Fruit fly (Drosophila melanogaster) whole organism, embryonic: ENCODE data around the gene Lasp.

ENCODE experiments used
- Blimp-1 ChIP-seq: fragments of 200-800 bp; sonication (Bioruptor generic); optimal IDR thresholded peaks from 3 replicates; lab custom pipeline; 2018; ENCODE audit warnings: missing biosample characterization, missing genetic modification characterization, mild to moderate bottlenecking, moderate library complexity, missing genetic modification reagents
- Bteb2 ChIP-seq: fragments of 200-800 bp; sonication (Bioruptor generic); optimal IDR thresholded peaks from 2 replicates; lab custom pipeline; 2016; ENCODE audit warnings: missing biosample characterization, missing genetic modification characterization
- C15 ChIP-seq: fragments of 200-800 bp; sonication (Bioruptor generic); IDR thresholded peaks from 3 replicates; pipeline ENCODE4 v1.3.6; 2022; ENCODE audit warnings: missing biosample characterization, missing genetic modification characterization
- CG10209 ChIP-seq: fragments of 200-800 bp; sonication (Bioruptor generic); optimal IDR thresholded peaks from 3 replicates; lab custom pipeline; 2017; ENCODE audit warnings: missing biosample characterization, mild to moderate bottlenecking, missing genetic modification characterization, missing genetic modification reagents
- CG15696 ChIP-seq: fragments of 200-800 bp; sonication (Bioruptor generic); optimal IDR thresholded peaks from 2 replicates; lab custom pipeline; 2019; ENCODE audit warnings: missing biosample characterization, mild to moderate bottlenecking, missing genetic modification characterization, moderate library complexity
- CG16813 ChIP-seq: fragments of 200-800 bp; sonication (Bioruptor generic); IDR thresholded peaks from 3 replicates; pipeline ENCODE4 v1.3.6; 2022; ENCODE audit warnings: missing biosample characterization, missing genetic modification characterization; ENCODE audit not compliant: partially characterized antibody
- CG17359 ChIP-seq: fragments of 200-800 bp; sonication (Bioruptor generic); optimal IDR thresholded peaks from 3 replicates; lab custom pipeline; 2018; ENCODE audit warnings: missing biosample characterization, mild to moderate bottlenecking, missing genetic modification characterization, moderate library complexity
- CG18262 ChIP-seq: fragments of 200-800 bp; optimal IDR thresholded peaks from 3 replicates; lab custom pipeline; 2019; ENCODE audit warnings: missing biosample characterization, mild to moderate bottlenecking, missing genetic modification characterization, moderate library complexity
- CG32767 ChIP-seq: fragments of 200-800 bp; sonication (Bioruptor generic); IDR thresholded peaks from 2 replicates; pipeline ENCODE4 v1.3.6; 2022; ENCODE audit warnings: missing biosample characterization, missing genetic modification characterization
- CG33213 ChIP-seq: fragments of 200-800 bp; sonication (Bioruptor generic); optimal IDR thresholded peaks from 3 replicates; lab custom pipeline; 2016; ENCODE audit warnings: missing biosample characterization, missing genetic modification characterization
- CG5245 ChIP-seq: fragments of 200-800 bp; sonication (Bioruptor generic); optimal IDR thresholded peaks from 3 replicates; lab custom pipeline; 2016; ENCODE audit warnings: missing biosample characterization, missing genetic modification characterization
- CG6272 ChIP-seq: fragments of 200-800 bp; sonication (Bioruptor generic); IDR thresholded peaks from 2 replicates; pipeline ENCODE4 v1.3.6; 2022; ENCODE audit warnings: missing biosample characterization, missing genetic modification characterization
- CTCF ChIP-seq: fragments of 200-800 bp; sonication (Bioruptor generic); optimal IDR thresholded peaks from 2 replicates; lab custom pipeline; 2017; ENCODE audit warnings: missing biosample characterization, mild to moderate bottlenecking, missing genetic modification characterization, moderate library complexity
- D ChIP-seq, 2 experiments: fragments of 200-800 bp in 1 of 2; fragments of >200 bp in 1 of 2; sonication (Bioruptor generic) in 1 of 2; optimal IDR thresholded peaks; 2 replicates in 1 of 2; 3 replicates in 1 of 2; lab custom pipeline; 2017; ENCODE audit warnings: mild to moderate bottlenecking in 1 of 2, missing biosample characterization in 1 of 2, missing genetic modification characterization in 1 of 2, missing genetic modification reagents in 1 of 2
- Dad ChIP-seq: fragments of 200-800 bp; sonication (Bioruptor generic); optimal IDR thresholded peaks from 3 replicates; lab custom pipeline; 2016; ENCODE audit warnings: missing biosample characterization, missing genetic modification characterization
- Ets97D ChIP-seq: fragments of 200-800 bp; sonication (Bioruptor generic); optimal IDR thresholded peaks from 3 replicates; lab custom pipeline; 2016; ENCODE audit warnings: missing biosample characterization, missing genetic modification characterization
- Hey ChIP-seq: fragments of 200-800 bp; sonication (Bioruptor generic); optimal IDR thresholded peaks from 3 replicates; lab custom pipeline; 2018; ENCODE audit warnings: missing biosample characterization, mild to moderate bottlenecking, missing genetic modification characterization
- Hmr ChIP-seq: fragments of 200-800 bp; sonication (Bioruptor generic); optimal IDR thresholded peaks from 3 replicates; lab custom pipeline; 2017; ENCODE audit warnings: mild to moderate bottlenecking, missing biosample characterization, missing genetic modification reagents, missing genetic modification characterization
- Max ChIP-seq: fragments of 200-800 bp; sonication (Bioruptor generic); optimal IDR thresholded peaks from 2 replicates; lab custom pipeline; 2016; ENCODE audit warnings: missing biosample characterization, mild to moderate bottlenecking, missing genetic modification characterization
- Optix ChIP-seq: fragments of 200-800 bp; sonication (Bioruptor generic); IDR thresholded peaks from 3 replicates; pipeline ENCODE4 v1.3.6; 2022; ENCODE audit warnings: missing biosample characterization, missing genetic modification characterization
- Ravus ChIP-seq: fragments of 200-800 bp; sonication (Bioruptor generic); IDR thresholded peaks from 2 replicates; pipeline ENCODE4 v1.3.6; 2022; ENCODE audit warnings: missing biosample characterization, missing genetic modification characterization
- Sox102F ChIP-seq: fragments of 200-800 bp; sonication (Bioruptor generic); optimal IDR thresholded peaks from 2 replicates; lab custom pipeline; 2018; ENCODE audit warnings: missing biosample characterization, mild to moderate bottlenecking, missing genetic modification characterization, moderate library complexity
- abd-A ChIP-seq: fragments of 200-800 bp; sonication (Bioruptor generic); optimal IDR thresholded peaks from 3 replicates; lab custom pipeline; 2019; ENCODE audit warnings: missing biosample characterization, mild to moderate bottlenecking, missing genetic modification characterization, moderate library complexity
- bigmax ChIP-seq: fragments of 200-800 bp; sonication (Bioruptor generic); optimal IDR thresholded peaks from 2 replicates; lab custom pipeline; 2018; ENCODE audit warnings: missing biosample characterization, mild to moderate bottlenecking, missing genetic modification characterization
- ci ChIP-seq: fragments of 200-800 bp; sonication (Bioruptor generic); IDR thresholded peaks from 3 replicates; pipeline ENCODE4 v1.3.6; 2022; ENCODE audit warnings: missing biosample characterization, missing genetic modification characterization
- crol ChIP-seq: fragments of 200-800 bp; sonication (Bioruptor generic); IDR thresholded peaks from 2 replicates; pipeline ENCODE4 v1.3.6; 2022; ENCODE audit warnings: missing biosample characterization, missing genetic modification characterization
- eve ChIP-seq, 2 experiments: fragments of >200 bp; optimal IDR thresholded peaks; 2 replicates each; lab custom pipeline; 2017; ENCODE audit warnings: missing biosample characterization in 2 of 2, missing genetic modification characterization in 2 of 2
- inv ChIP-seq: fragments of 200-800 bp; sonication (Bioruptor generic); IDR thresholded peaks from 2 replicates; pipeline ENCODE4 v1.3.6; 2022; ENCODE audit warnings: missing biosample characterization, missing genetic modification characterization; ENCODE audit not compliant: partially characterized antibody
- jigr1 ChIP-seq: fragments of 200-800 bp; sonication (Bioruptor generic); IDR thresholded peaks from 3 replicates; pipeline ENCODE4 v1.3.6; 2022; ENCODE audit warnings: missing biosample characterization, missing genetic modification characterization
- kni ChIP-seq: fragments of 200-800 bp; sonication (Bioruptor generic); optimal IDR thresholded peaks from 3 replicates; lab custom pipeline; 2017; ENCODE audit warnings: mild to moderate bottlenecking, missing biosample characterization, missing genetic modification reagents, missing genetic modification characterization
- lov ChIP-seq, 2 experiments: fragments of 200-800 bp in 1 of 2; fragments of >200 bp in 1 of 2; sonication (Bioruptor generic) in 1 of 2; IDR thresholded peaks in 1 of 2; optimal IDR thresholded peaks in 1 of 2; 2 replicates in 1 of 2; 3 replicates in 1 of 2; pipeline versions ENCODE4 v1.3.6 to Lab custom; 2017 to 2022; ENCODE audit warnings: missing biosample characterization in 1 of 2, missing genetic modification characterization in 1 of 2
- mld ChIP-seq: fragments of 200-800 bp; sonication (Bioruptor generic); IDR thresholded peaks from 3 replicates; pipeline ENCODE4 v1.3.6; 2022; ENCODE audit warnings: missing biosample characterization, missing genetic modification characterization; ENCODE audit not compliant: partially characterized antibody
- oc ChIP-seq: fragments of 200-800 bp; sonication (Bioruptor generic); optimal IDR thresholded peaks from 2 replicates; lab custom pipeline; 2018; ENCODE audit warnings: missing biosample characterization, mild to moderate bottlenecking, missing genetic modification characterization, moderate library complexity
- prd ChIP-seq, 3 experiments: fragments of >200 bp in 2 of 3; fragments of 200-800 bp in 1 of 3; sonication (Bioruptor generic) in 1 of 3; optimal IDR thresholded peaks in 2 of 3; IDR thresholded peaks in 1 of 3; 2 replicates in 2 of 3; 3 replicates in 1 of 3; pipeline versions ENCODE4 v1.3.6 to Lab custom; 2017 to 2022; ENCODE audit warnings: missing biosample characterization in 1 of 3, missing genetic modification characterization in 1 of 3
- pros ChIP-seq: fragments of 200-800 bp; sonication (Bioruptor generic); optimal IDR thresholded peaks from 3 replicates; lab custom pipeline; 2019; ENCODE audit warnings: missing biosample characterization, mild to moderate bottlenecking, missing genetic modification characterization, moderate library complexity
- pum ChIP-seq: fragments of 200-800 bp; sonication (Bioruptor generic); optimal IDR thresholded peaks from 2 replicates; lab custom pipeline; 2016; ENCODE audit warnings: missing biosample characterization, missing genetic modification characterization
- rib ChIP-seq: fragments of 200-800 bp; sonication (Bioruptor generic); IDR thresholded peaks from 2 replicates; pipeline ENCODE4 v1.3.6; 2022; ENCODE audit warnings: missing biosample characterization, missing genetic modification characterization
- sens ChIP-seq: fragments of 200-800 bp; sonication (Bioruptor generic); peaks from one replicate; lab custom pipeline; 2016; ENCODE audit warnings: missing biosample characterization, missing genetic modification characterization
- vvl ChIP-seq: fragments of 200-800 bp; sonication (Bioruptor generic); IDR thresholded peaks from 2 replicates; pipeline ENCODE4 v1.3.6; 2022; ENCODE audit warnings: missing biosample characterization, missing genetic modification characterization
- z ChIP-seq: fragments of 200-800 bp; sonication (Bioruptor generic); IDR thresholded peaks from 3 replicates; pipeline ENCODE4 v1.3.6; 2022; ENCODE audit warnings: missing biosample characterization, missing genetic modification characterization
- zfh2 ChIP-seq: fragments of 200-800 bp; sonication (Bioruptor generic); optimal IDR thresholded peaks from 2 replicates; lab custom pipeline; 2016; ENCODE audit warnings: missing biosample characterization, missing genetic modification characterization

Lasp gene

DNA sequence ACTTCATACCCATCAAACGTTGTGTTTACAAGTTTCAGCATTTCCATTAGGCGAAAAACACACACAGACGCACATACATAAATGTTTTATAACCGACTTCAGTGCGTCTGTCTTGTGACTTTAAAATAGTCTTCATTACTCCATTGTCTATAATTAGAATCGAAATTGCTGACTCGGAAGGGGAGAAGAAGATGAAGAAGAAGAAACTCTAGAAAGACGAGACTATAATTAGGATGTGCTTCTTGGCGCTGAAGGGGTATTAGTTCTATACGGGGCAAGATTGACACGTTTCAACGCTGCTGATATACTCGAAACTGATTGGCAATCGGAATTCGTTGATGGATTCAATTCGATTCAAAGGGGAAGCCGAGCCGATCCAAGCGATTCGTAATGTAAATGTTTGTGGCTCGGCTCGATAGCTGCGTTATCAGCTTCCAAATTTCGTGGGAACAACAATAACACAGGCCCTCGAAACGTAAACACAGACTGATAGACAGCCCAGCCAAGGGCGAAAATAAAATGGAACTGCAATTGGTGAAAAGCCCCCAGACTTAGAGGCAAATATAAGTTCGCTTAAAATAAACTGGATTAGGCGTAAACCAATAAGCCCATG, 2.6 kb downstream of the Lasp start (continued):
- TF ChIP-seq inv (GFP tag; lab: Robert Waterston, UW): no peak
- TF ChIP-seq Ravus: no peak
- TF ChIP-seq C15 (GFP tag; lab: Robert Waterston, UW): no peak
- TF ChIP-seq CG16813 (GFP tag; lab: Robert Waterston, UW): no peak
- no peak for TF ChIP-seq CG5245 (GFP tag; lab: Kevin White, UChicago)
- TF ChIP-seq pum (GFP tag; lab: Kevin White, UChicago): no peak
- TF ChIP-seq Optix (GFP tag; lab: Robert Waterston, UW): 0 out of 3 replicates have a peak, but pooled peaks have one; percentile 20
- no peak for TF ChIP-seq CG17359 (tag; lab: Kevin White, UChicago)
- TF ChIP-seq CG32767 (GFP tag; lab: Robert Waterston, UW): no peak
- TF ChIP-seq Dad: no peak
- TF ChIP-seq Max (GFP tag; lab: Kevin White, UChicago): no peak
- no peak for TF ChIP-seq prd (optimal IDR thresholded peaks at IDR 0.05; lab: Kevin White, UChicago)
- no peak for TF ChIP-seq prd (GFP tag; IDR thresholded peaks at IDR 0.05; lab: Robert Waterston, UW)
- TF ChIP-seq ci: no peak; the same call in 2 of the 3 replicates
- no peak for TF ChIP-seq bigmax
- no peak for TF ChIP-seq lov (optimal IDR thresholded peaks at IDR 0.05; lab: Kevin White, UChicago)
- TF ChIP-seq lov (GFP tag; IDR thresholded peaks at IDR 0.05; lab: Robert Waterston, UW): no peak

dm6 chr3L:16705630-16706029, 5.8 kb downstream of the Lasp start:
- peak; percentile 84 for TF ChIP-seq CTCF (GFP tag; lab: Kevin White, UChicago)
- no peak for TF ChIP-seq D (optimal IDR thresholded peaks at IDR 0.05; lab: Kevin White, UChicago)
- TF ChIP-seq D (GFP tag; optimal IDR thresholded peaks at IDR 0.05; lab: Kevin White, UChicago): no peak
- TF ChIP-seq CG10209 (GFP tag; lab: Kevin White, UChicago): no peak
- TF ChIP-seq Ets97D (GFP tag; lab: Kevin White, UChicago): no peak
- TF ChIP-seq CG6272 (GFP tag; lab: Robert Waterston, UW): no peak

DNA sequence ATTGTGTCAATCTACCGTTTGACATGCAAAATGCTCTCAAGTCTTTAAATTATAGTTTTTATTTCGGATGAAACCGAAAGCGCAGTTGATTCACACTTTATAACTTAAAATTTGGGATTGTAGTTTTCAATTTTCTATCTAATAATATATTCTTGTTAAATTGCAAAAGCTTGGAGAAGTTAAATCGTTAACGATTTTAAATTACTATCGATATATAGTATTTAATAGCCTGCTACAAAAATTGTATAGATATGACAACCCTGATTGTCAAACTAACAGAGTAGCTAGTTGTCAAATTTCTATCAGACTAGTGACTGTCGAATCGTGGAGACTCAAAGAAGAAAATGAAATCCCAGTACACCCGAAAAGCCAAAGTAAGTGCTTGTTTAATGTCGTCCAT, 6.8 kb downstream of the Lasp start, which contains the start of gene CG9692:
Gene CG9692, plus strand, starts transcription at position 301 of the 400 bp plus-strand sequence.
- TF ChIP-seq sens (GFP tag; lab: Kevin White, UChicago) (peak; percentile 11), CG18262 (tag; lab: Kevin White, UChicago) (peak; percentile 7), Sox102F (GFP tag; lab: Kevin White, UChicago) (peak; percentile 24), mld (GFP tag; lab: Robert Waterston, UW) (no peak)

DNA sequence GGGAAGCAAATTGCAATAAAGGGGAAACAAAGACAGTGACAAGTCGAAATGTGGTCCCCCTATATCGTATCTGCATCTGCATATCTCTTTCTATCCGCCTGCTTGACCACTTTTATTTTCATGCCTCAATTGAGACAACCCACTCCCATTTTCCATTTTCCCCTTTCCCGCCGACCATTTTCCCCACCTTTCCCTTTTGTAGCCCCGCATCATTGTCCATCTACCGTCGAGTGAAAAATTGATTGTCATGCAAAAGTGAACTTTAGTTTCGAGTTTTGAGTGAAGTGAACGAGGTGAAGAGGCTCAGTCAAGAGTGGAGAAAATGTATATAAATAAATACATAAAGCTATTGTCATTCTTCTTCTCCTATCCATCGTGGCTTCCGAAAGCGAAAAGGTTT, 7.2 kb downstream of the Lasp start:
- TF ChIP-seq jigr1 (GFP tag; lab: Robert Waterston, UW) (no peak), Hmr (GFP tag; lab: Kevin White, UChicago) (no peak), CG33213 (GFP tag; lab: Kevin White, UChicago) (no peak), vvl (GFP tag; lab: Robert Waterston, UW) (peak; percentile 70; the same call in 1 of the 2 replicates), oc (tag; lab: Kevin White, UChicago) (peak; percentile 9), Bteb2 (GFP tag; lab: Kevin White, UChicago) (no peak), Blimp-1 (GFP tag; lab: Kevin White, UChicago) (peak; percentile 99), abd-A (tag; lab: Kevin White, UChicago) (peak; percentile 55), rib (no peak), zfh2 (GFP tag; lab: Kevin White, UChicago) (no peak), kni (peak; percentile 51), z (GFP tag; lab: Robert Waterston, UW) (peak; percentile 92), CG15696 (tag; lab: Kevin White, UChicago) (no peak), crol (peak; percentile 89), Hey (tag; lab: Kevin White, UChicago) (no peak), eve (GFP tag; optimal IDR thresholded peaks at IDR 0.05; lab: Kevin White, UChicago) (peak in 1 of 2 experiments; percentile 21), pros (peak; percentile 17)
